Fruit fly (Drosophila melanogaster): ENCODE measurements around the gene rut.
A peak's percentile ranks its signal among the peaks of the same experiment; 100 is the strongest.

rut gene

dm6 chrX:14840417-14840872 is 14.6 kb upstream of the rut start (continued):
- TF ChIP-seq CG1621 (tag; optimal IDR thresholded peaks at IDR 0.05) (peak; percentile 37), CG6163 (GFP tag; IDR thresholded peaks at IDR 0.05) (peak; percentile 56; the same call in 2 of the 3 replicates), topi (GFP tag; optimal IDR thresholded peaks at IDR 0.05) (peak; percentile 5), salr (GFP tag; optimal IDR thresholded peaks at IDR 0.05) (peak in 1 of 2 experiments; percentile 29), eg (GFP tag; IDR thresholded peaks at IDR 0.05) (peak; percentile 51; the same call in 1 of the 3 replicates), cyc (GFP tag; optimal IDR thresholded peaks at IDR 0.05) (no peak), Eip93F (GFP tag; optimal IDR thresholded peaks at IDR 0.05) (no peak), pdm3 (GFP tag; optimal IDR thresholded peaks at IDR 0.05) (peak; percentile 28), ss (GFP tag; optimal IDR thresholded peaks at IDR 0.05) (peak; percentile 64 to 73), CG9139 (GFP tag; optimal IDR thresholded peaks at IDR 0.05) (peak; percentile 42), Sox14 (GFP tag; optimal IDR thresholded peaks at IDR 0.05) (no peak)

dm6 chrX:14839739-14840347 is 14.0 kb upstream of the rut start:
- no peak for TF ChIP-seq CG6808 (GFP tag; optimal IDR thresholded peaks at IDR 0.05)
- peak; percentile 30; the same call in 2 of the 3 replicates for TF ChIP-seq CG8119 (GFP tag; IDR thresholded peaks at IDR 0.05)
- no peak for TF ChIP-seq Lpt (GFP tag; optimal IDR thresholded peaks at IDR 0.05)
- no peak for TF ChIP-seq Eip93F (GFP tag; optimal IDR thresholded peaks at IDR 0.05)
- no peak for TF ChIP-seq dsx (GFP tag; optimal IDR thresholded peaks at IDR 0.05; ENCODE audit: poor library complexity, severe bottlenecking)
- TF ChIP-seq fkh (GFP tag; optimal IDR thresholded peaks at IDR 0.05): peak; percentile 57
- TF ChIP-seq CG11294 (GFP tag; IDR thresholded peaks at IDR 0.05): 0 out of 2 replicates have a peak, but pooled peaks have one; percentile 50
- TF ChIP-seq CG6854 (GFP tag; optimal IDR thresholded peaks at IDR 0.05): no peak
- peak; percentile 16 for TF ChIP-seq Eip75B (GFP tag; optimal IDR thresholded peaks at IDR 0.05)
- TF ChIP-seq CG9139 (GFP tag; optimal IDR thresholded peaks at IDR 0.05): no peak
- peak; percentile 35 for TF ChIP-seq CG10631 (GFP tag; optimal IDR thresholded peaks at IDR 0.05)
- TF ChIP-seq spab (GFP tag; optimal IDR thresholded peaks at IDR 0.05): no peak
- no peak for TF ChIP-seq CG16779 (tag; optimal IDR thresholded peaks at IDR 0.05)
- no peak for TF ChIP-seq CG11902 (GFP tag; optimal IDR thresholded peaks at IDR 0.05)
- TF ChIP-seq CG31627 (GFP tag; optimal IDR thresholded peaks at IDR 0.05): peak; percentile 46
- peak; percentile 66; the same call in 2 of the 3 replicates for TF ChIP-seq CG6163 (GFP tag; IDR thresholded peaks at IDR 0.05)
- peak; percentile 13 for TF ChIP-seq Ets96B (tag; optimal IDR thresholded peaks at IDR 0.05)
- peak; percentile 4 for TF ChIP-seq CG3032 (tag; optimal IDR thresholded peaks at IDR 0.05)
- TF ChIP-seq svp (GFP tag): peak; percentile 65
- TF ChIP-seq CG8319 (GFP tag; optimal IDR thresholded peaks at IDR 0.05): no peak
- no peak for TF ChIP-seq CG6792 (GFP tag; optimal IDR thresholded peaks at IDR 0.05)
- TF ChIP-seq Blimp-1 (GFP tag; optimal IDR thresholded peaks at IDR 0.05): no peak
- TF ChIP-seq Sox102F (GFP tag; optimal IDR thresholded peaks at IDR 0.05): peak; percentile 15
- TF ChIP-seq Sox15 (GFP tag; optimal IDR thresholded peaks at IDR 0.05): no peak
- no peak for TF ChIP-seq Hr38 (GFP tag; optimal IDR thresholded peaks at IDR 0.05)
- peak; percentile 40 for TF ChIP-seq cyc (GFP tag; optimal IDR thresholded peaks at IDR 0.05)
- TF ChIP-seq ss (GFP tag; optimal IDR thresholded peaks at IDR 0.05): no peak
- TF ChIP-seq fd59A (GFP tag; optimal IDR thresholded peaks at IDR 0.05): no peak
- TF ChIP-seq Ets21C (GFP tag; optimal IDR thresholded peaks at IDR 0.05): no peak
- TF ChIP-seq Gug (GFP tag; IDR thresholded peaks at IDR 0.05): no peak
- TF ChIP-seq Hr4 (GFP tag; optimal IDR thresholded peaks at IDR 0.05): peak; percentile 5
- peak; percentile 14 for TF ChIP-seq CG8632 (GFP tag; optimal IDR thresholded peaks at IDR 0.05)
- TF ChIP-seq lz (GFP tag; optimal IDR thresholded peaks at IDR 0.05): peak; percentile 41
- TF ChIP-seq topi (GFP tag; optimal IDR thresholded peaks at IDR 0.05): peak; percentile 38
- TF ChIP-seq esn (GFP tag; optimal IDR thresholded peaks at IDR 0.05): peak; percentile 30
- TF ChIP-seq Eip78C (GFP tag): peak; percentile 9
- peak; percentile 46 for TF ChIP-seq achi (GFP tag; optimal IDR thresholded peaks at IDR 0.05)
- no peak for TF ChIP-seq fd85E (GFP tag; optimal IDR thresholded peaks at IDR 0.05)
- TF ChIP-seq OdsH (GFP tag; optimal IDR thresholded peaks at IDR 0.05): peak; percentile 3
- peak; percentile 19 for TF ChIP-seq vri (GFP tag; optimal IDR thresholded peaks at IDR 0.05)
- TF ChIP-seq CG15336 (GFP tag; IDR thresholded peaks at IDR 0.05): peak; percentile 49
- peak; percentile 80 for TF ChIP-seq eg (GFP tag; IDR thresholded peaks at IDR 0.05)
- no peak for TF ChIP-seq salr (GFP tag; optimal IDR thresholded peaks at IDR 0.05)
- peak; percentile 13 for TF ChIP-seq CG3919 (GFP tag; optimal IDR thresholded peaks at IDR 0.05)
- no peak for TF ChIP-seq CG11762 (GFP tag; optimal IDR thresholded peaks at IDR 0.05; ENCODE audit: insufficient read depth)

All from whole organism, prepupa.